Fruit fly (Drosophila melanogaster) whole organism, embryonic: Measurements from ENCODE around the gene CG14795.

Source experiments
- Atf3 ChIP-seq: fragments of 200-800 bp; sonication (Bioruptor generic); optimal IDR thresholded peaks from 3 replicates; lab custom pipeline; 2016; ENCODE audit warnings: missing biosample characterization, missing genetic modification characterization
- CG11398 ChIP-seq: fragments of 200-800 bp; sonication (Bioruptor generic); optimal IDR thresholded peaks from 2 replicates; lab custom pipeline; 2016; ENCODE audit warnings: missing biosample characterization, missing genetic modification characterization
- CG11560 ChIP-seq: fragments of 200-800 bp; sonication (Bioruptor generic); IDR thresholded peaks from 3 replicates; pipeline ENCODE4 v1.3.6; 2022; ENCODE audit warnings: missing biosample characterization, missing genetic modification characterization
- CG12155 ChIP-seq: fragments of 200-800 bp; sonication (Bioruptor generic); optimal IDR thresholded peaks from 3 replicates; lab custom pipeline; 2016; ENCODE audit warnings: missing biosample characterization, missing genetic modification characterization
- CG12659 ChIP-seq: fragments of 200-800 bp; sonication (Bioruptor generic); optimal IDR thresholded peaks from 3 replicates; lab custom pipeline; 2017; ENCODE audit warnings: mild to moderate bottlenecking, missing biosample characterization, missing genetic modification reagents, missing genetic modification characterization
- CG16863 ChIP-seq: fragments of 200-800 bp; sonication (Bioruptor generic); optimal IDR thresholded peaks from 3 replicates; lab custom pipeline; 2016; ENCODE audit warnings: missing biosample characterization, missing genetic modification characterization
- CG17912 ChIP-seq: fragments of 200-800 bp; sonication (Bioruptor generic); optimal IDR thresholded peaks from 2 replicates; lab custom pipeline; 2018; ENCODE audit warnings: missing biosample characterization, mild to moderate bottlenecking, missing genetic modification characterization
- CG18599 ChIP-seq: fragments of 200-800 bp; sonication (Bioruptor generic); optimal IDR thresholded peaks from 3 replicates; lab custom pipeline; 2017; ENCODE audit warnings: missing biosample characterization, missing genetic modification characterization, mild to moderate bottlenecking, moderate library complexity, missing genetic modification reagents
- CG30431 ChIP-seq: fragments of 200-800 bp; sonication (Bioruptor generic); optimal IDR thresholded peaks from 2 replicates; lab custom pipeline; 2017; ENCODE audit warnings: missing biosample characterization, missing genetic modification characterization
- CG31224 ChIP-seq: fragments of 200-800 bp; sonication (Bioruptor generic); IDR thresholded peaks from 2 replicates; pipeline ENCODE4 v1.3.6; 2022; ENCODE audit warnings: missing biosample characterization, missing genetic modification characterization
- CG4328 ChIP-seq: fragments of 200-800 bp; sonication (Bioruptor generic); optimal IDR thresholded peaks from 3 replicates; lab custom pipeline; 2017; ENCODE audit warnings: missing biosample characterization, missing genetic modification reagents, missing genetic modification characterization
- CG4617 ChIP-seq: fragments of 200-800 bp; sonication (Bioruptor generic); optimal IDR thresholded peaks from 3 replicates; lab custom pipeline; 2016; ENCODE audit warnings: missing biosample characterization, missing genetic modification characterization, borderline replicate concordance
- CG5180 ChIP-seq: fragments of 200-800 bp; sonication (Bioruptor generic); optimal IDR thresholded peaks from 3 replicates; lab custom pipeline; 2017; ENCODE audit warnings: missing biosample characterization, missing genetic modification characterization, mild to moderate bottlenecking, moderate library complexity, missing genetic modification reagents
- CG6689 ChIP-seq: fragments of 200-800 bp; sonication (Bioruptor generic); IDR thresholded peaks from 2 replicates; pipeline ENCODE4 v1.3.6; 2022; ENCODE audit warnings: missing biosample characterization, missing genetic modification characterization
- CG8478 ChIP-seq: fragments of >200 bp; optimal IDR thresholded peaks from 2 replicates; lab custom pipeline; 2018
- CG8765 ChIP-seq: fragments of 200-800 bp; sonication (Bioruptor generic); IDR thresholded peaks from 2 replicates; pipeline ENCODE4 v1.3.6; 2022; ENCODE audit warnings: missing biosample characterization, missing genetic modification characterization
- CG8944 ChIP-seq: fragments of 200-800 bp; sonication (Bioruptor generic); optimal IDR thresholded peaks from 3 replicates; lab custom pipeline; 2016; ENCODE audit warnings: missing biosample characterization, missing genetic modification characterization
- Doc3 ChIP-seq: fragments of 200-800 bp; sonication (Bioruptor generic); IDR thresholded peaks from 3 replicates; pipeline ENCODE4 v1.3.6; 2022; ENCODE audit warnings: missing biosample characterization, missing genetic modification characterization; ENCODE audit not compliant: partially characterized antibody
- E2f1 ChIP-seq: fragments of 200-800 bp; sonication (Bioruptor generic); IDR thresholded peaks from 2 replicates; pipeline ENCODE4 v1.3.6; 2022; ENCODE audit warnings: missing biosample characterization, missing genetic modification characterization
- ERR ChIP-seq: fragments of 200-800 bp; sonication (Bioruptor generic); optimal IDR thresholded peaks from 2 replicates; lab custom pipeline; 2016; ENCODE audit warnings: missing biosample characterization, missing genetic modification characterization
- Ets65A ChIP-seq: fragments of 200-800 bp; sonication (Bioruptor generic); peaks from one replicate; lab custom pipeline; 2016; ENCODE audit warnings: missing biosample characterization, missing genetic modification characterization
- Fer1 ChIP-seq: fragments of 200-800 bp; sonication (Bioruptor generic); optimal IDR thresholded peaks from 2 replicates; lab custom pipeline; 2017; ENCODE audit warnings: missing biosample characterization, mild to moderate bottlenecking, missing genetic modification characterization
- Hr39 ChIP-seq: fragments of >200 bp; optimal IDR thresholded peaks from 2 replicates; lab custom pipeline; 2017
- Max ChIP-seq: fragments of 200-800 bp; sonication (Bioruptor generic); optimal IDR thresholded peaks from 2 replicates; lab custom pipeline; 2016; ENCODE audit warnings: missing biosample characterization, mild to moderate bottlenecking, missing genetic modification characterization
- Med ChIP-seq: fragments of 200-800 bp; sonication (Bioruptor generic); peaks from one replicate; lab custom pipeline; 2016; ENCODE audit warnings: missing biosample characterization, missing genetic modification characterization, mild to moderate bottlenecking, inconsistent platforms, moderate library complexity
- Neu2 ChIP-seq: fragments of 200-800 bp; sonication (Bioruptor generic); optimal IDR thresholded peaks from 3 replicates; lab custom pipeline; 2016; ENCODE audit warnings: missing biosample characterization, missing genetic modification characterization, borderline replicate concordance
- PHDP ChIP-seq: fragments of 200-800 bp; sonication (Bioruptor generic); optimal IDR thresholded peaks from 3 replicates; lab custom pipeline; 2018; ENCODE audit warnings: missing biosample characterization, mild to moderate bottlenecking, missing genetic modification characterization, moderate library complexity
- Poxn ChIP-seq: fragments of 200-800 bp; sonication (Bioruptor generic); IDR thresholded peaks from 2 replicates; pipeline ENCODE4 v1.3.6; 2022; ENCODE audit warnings: missing biosample characterization, missing genetic modification characterization
- Sin3A ChIP-seq: fragments of >200 bp; optimal IDR thresholded peaks from 2 replicates; lab custom pipeline; 2018
- Sox102F ChIP-seq: fragments of 200-800 bp; sonication (Bioruptor generic); optimal IDR thresholded peaks from 2 replicates; lab custom pipeline; 2018; ENCODE audit warnings: missing biosample characterization, mild to moderate bottlenecking, missing genetic modification characterization, moderate library complexity
- Stat92E ChIP-seq, 3 experiments: fragments of >200 bp in 2 of 3; fragments of 200-800 bp in 1 of 3; sonication (Bioruptor generic) in 1 of 3; optimal IDR thresholded peaks; 2 replicates each; lab custom pipeline; 2017 to 2019; ENCODE audit warnings: missing biosample characterization in 3 of 3, missing genetic modification characterization in 3 of 3, mild to moderate bottlenecking in 1 of 3, moderate library complexity in 1 of 3
- Taf1 ChIP-seq: fragments of 200-800 bp; sonication (Bioruptor generic); IDR thresholded peaks from 2 replicates; pipeline ENCODE4 v1.3.6; 2022; ENCODE audit warnings: missing biosample characterization, missing genetic modification characterization
- Xbp1 ChIP-seq: fragments of 200-800 bp; sonication (Bioruptor generic); optimal IDR thresholded peaks from 3 replicates; lab custom pipeline; 2016; ENCODE audit warnings: missing biosample characterization, mild to moderate bottlenecking, missing genetic modification characterization
- al ChIP-seq: fragments of 200-800 bp; sonication (Bioruptor generic); IDR thresholded peaks from 2 replicates; pipeline ENCODE4 v1.3.6; 2022; ENCODE audit warnings: missing biosample characterization, missing genetic modification characterization
- bab2 ChIP-seq: fragments of 200-800 bp; sonication (Bioruptor generic); optimal IDR thresholded peaks from 2 replicates; lab custom pipeline; 2016; ENCODE audit warnings: missing biosample characterization, missing genetic modification characterization
- br ChIP-seq: fragments of >200 bp; optimal IDR thresholded peaks from 2 replicates; lab custom pipeline; 2017
- chm ChIP-seq: fragments of 200-800 bp; sonication (Bioruptor generic); IDR thresholded peaks from 2 replicates; pipeline ENCODE4 v1.3.6; 2022; ENCODE audit warnings: missing biosample characterization, missing genetic modification characterization
- chn ChIP-seq: fragments of 200-800 bp; sonication (Bioruptor generic); optimal IDR thresholded peaks from 2 replicates; lab custom pipeline; 2016; ENCODE audit warnings: missing biosample characterization, missing genetic modification characterization
- dati ChIP-seq: fragments of 200-800 bp; sonication (Bioruptor generic); IDR thresholded peaks from 2 replicates; pipeline ENCODE4 v1.3.6; 2022; ENCODE audit warnings: missing biosample characterization, missing genetic modification characterization
- gce ChIP-seq: fragments of 200-800 bp; sonication (Bioruptor generic); IDR thresholded peaks from 3 replicates; pipeline ENCODE4 v1.3.6; 2022; ENCODE audit warnings: missing biosample characterization, missing genetic modification characterization
- h ChIP-seq: fragments of >200 bp; optimal IDR thresholded peaks from 2 replicates; lab custom pipeline; 2017
- jumu ChIP-seq: fragments of 200-800 bp; sonication (Bioruptor generic); optimal IDR thresholded peaks from 3 replicates; lab custom pipeline; 2016; ENCODE audit warnings: missing biosample characterization, missing genetic modification characterization
- lbe ChIP-seq: fragments of 200-800 bp; sonication (Bioruptor generic); optimal IDR thresholded peaks from 2 replicates; lab custom pipeline; 2016; ENCODE audit warnings: missing biosample characterization, mild to moderate bottlenecking, missing genetic modification characterization
- mirr ChIP-seq: fragments of 200-800 bp; sonication (Bioruptor generic); optimal IDR thresholded peaks from 3 replicates; lab custom pipeline; 2018; ENCODE audit warnings: missing biosample characterization, mild to moderate bottlenecking, missing genetic modification characterization
- oc ChIP-seq: fragments of 200-800 bp; sonication (Bioruptor generic); optimal IDR thresholded peaks from 2 replicates; lab custom pipeline; 2018; ENCODE audit warnings: missing biosample characterization, mild to moderate bottlenecking, missing genetic modification characterization, moderate library complexity
- pan ChIP-seq, 4 experiments: fragments of >200 bp in 3 of 4; fragments of 200-800 bp in 1 of 4; sonication (Bioruptor generic) in 1 of 4; optimal IDR thresholded peaks in 3 of 4; IDR thresholded peaks in 1 of 4; 2 replicates each; pipeline versions ENCODE4 v1.3.6 to Lab custom; 2017 to 2022; ENCODE audit warnings: missing biosample characterization in 2 of 4, missing genetic modification characterization in 2 of 4, mixed read lengths in 1 of 4
- psq ChIP-seq: fragments of 200-800 bp; sonication (Bioruptor generic); optimal IDR thresholded peaks from 2 replicates; lab custom pipeline; 2017; ENCODE audit warnings: missing biosample characterization, missing genetic modification characterization
- tin ChIP-seq: fragments of 200-800 bp; sonication (Bioruptor generic); optimal IDR thresholded peaks from 3 replicates; lab custom pipeline; 2016; ENCODE audit warnings: missing biosample characterization, missing genetic modification characterization
- tll ChIP-seq, 2 experiments: fragments of 200-800 bp in 1 of 2; fragments of >200 bp in 1 of 2; sonication (Bioruptor generic) in 1 of 2; optimal IDR thresholded peaks; 2 replicates each; lab custom pipeline; 2017 to 2019; ENCODE audit warnings: missing biosample characterization in 2 of 2, missing genetic modification characterization in 2 of 2, mild to moderate bottlenecking in 1 of 2, moderate library complexity in 1 of 2
- trh ChIP-seq: fragments of 200-800 bp; sonication (Bioruptor generic); optimal IDR thresholded peaks from 2 replicates; lab custom pipeline; 2016; ENCODE audit warnings: missing biosample characterization, missing genetic modification characterization
- unc-4 ChIP-seq: fragments of 200-800 bp; sonication (Bioruptor generic); IDR thresholded peaks from 2 replicates; pipeline ENCODE4 v1.3.6; 2022; ENCODE audit warnings: missing biosample characterization, missing genetic modification characterization; ENCODE audit not compliant: partially characterized antibody
- zfh2 ChIP-seq: fragments of 200-800 bp; sonication (Bioruptor generic); optimal IDR thresholded peaks from 2 replicates; lab custom pipeline; 2016; ENCODE audit warnings: missing biosample characterization, missing genetic modification characterization

Gene CG14795

DNA sequence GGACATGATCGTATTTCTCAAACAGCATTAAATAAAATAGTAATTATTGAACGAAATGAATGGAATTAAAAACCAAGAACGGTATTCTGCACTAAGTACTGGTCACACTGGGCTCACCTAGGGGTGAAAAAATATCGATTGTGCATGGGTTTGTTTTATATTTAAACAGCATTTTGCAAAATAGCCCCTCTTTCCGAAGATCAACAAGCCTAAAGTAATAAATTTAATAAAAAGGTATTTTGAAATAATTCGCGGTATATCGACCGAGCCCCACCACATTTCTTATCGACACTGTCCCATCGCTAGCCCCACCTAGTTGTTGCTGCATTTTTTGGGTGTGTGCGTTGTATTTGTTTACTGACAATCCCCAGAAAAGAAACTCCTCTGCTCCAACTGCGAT, 42.0 kb downstream of the CG14795 start, which contains the start of gene pck (continued):
- TF ChIP-seq CG11560 (no peak), CG4617 (peak; percentile 81), Atf3 (GFP tag; lab: Kevin White, UChicago) (peak; percentile 55), bab2 (GFP tag; lab: Kevin White, UChicago) (peak; percentile 61), Taf1 (GFP tag; lab: Robert Waterston, UW) (peak; percentile 50), CG18599 (GFP tag; lab: Kevin White, UChicago) (peak; percentile 72), CG6689 (GFP tag; lab: Robert Waterston, UW) (peak; percentile 53; the same call in 1 of the 2 replicates), Sin3A (peak; percentile 53), br (lab: Kevin White, UChicago) (no peak), Fer1 (GFP tag; lab: Kevin White, UChicago) (peak; percentile 51), al (GFP tag; lab: Robert Waterston, UW) (peak; percentile 60), CG12155 (GFP tag; lab: Kevin White, UChicago) (peak; percentile 69), CG31224 (GFP tag; lab: Robert Waterston, UW) (peak; percentile 40; the same call in 1 of the 2 replicates), Max (GFP tag; lab: Kevin White, UChicago) (peak; percentile 54), Stat92E (GFP tag; optimal IDR thresholded peaks at IDR 0.05; lab: Kevin White, UChicago) (no peak), Poxn (GFP tag; lab: Robert Waterston, UW) (no peak), CG8944 (GFP tag; lab: Kevin White, UChicago) (peak; percentile 48), CG4328 (GFP tag; lab: Kevin White, UChicago) (no peak), Med (GFP tag; lab: Kevin White, UChicago) (peak; percentile 93), lbe (GFP tag; lab: Kevin White, UChicago) (peak; percentile 55), pan (optimal IDR thresholded peaks at IDR 0.05; lab: Kevin White, UChicago) (no peak), pan (GFP tag; optimal IDR thresholded peaks at IDR 0.05 in 1 of 2, IDR thresholded peaks at IDR 0.05 in 1 of 2) (peak in 1 of 2 experiments; percentile 70), h (lab: Kevin White, UChicago) (no peak), trh (GFP tag; lab: Kevin White, UChicago) (peak; percentile 17), CG12659 (peak; percentile 67), Ets65A (GFP tag; lab: Kevin White, UChicago) (no peak), tin (GFP tag; lab: Kevin White, UChicago) (peak; percentile 80), CG17912 (GFP tag; lab: Kevin White, UChicago) (peak; percentile 1), dati (0 out of 2 replicates have a peak, but pooled peaks have one; percentile 20), CG5180 (no peak), chn (peak; percentile 83), tll (GFP tag; optimal IDR thresholded peaks at IDR 0.05; lab: Kevin White, UChicago) (no peak), oc (tag; lab: Kevin White, UChicago) (no peak), Xbp1 (GFP tag; lab: Kevin White, UChicago) (peak; percentile 69), chm (GFP tag; lab: Robert Waterston, UW) (peak; percentile 60; the same call in 1 of the 2 replicates), CG30431 (GFP tag; lab: Kevin White, UChicago) (peak; percentile 6), Hr39 (lab: Kevin White, UChicago) (no peak), Sox102F (GFP tag; lab: Kevin White, UChicago) (peak; percentile 67), CG8478 (lab: Kevin White, UChicago) (no peak), CG8765 (peak; percentile 51), unc-4 (GFP tag; lab: Robert Waterston, UW) (peak; percentile 60), Neu2 (GFP tag; lab: Kevin White, UChicago) (peak; percentile 1), E2f1 (peak; percentile 70), mirr (no peak), zfh2 (GFP tag; lab: Kevin White, UChicago) (peak; percentile 73), Doc3 (GFP tag; lab: Robert Waterston, UW) (peak; percentile 35; the same call in 1 of the 3 replicates), PHDP (peak; percentile 40), ERR (GFP tag; lab: Kevin White, UChicago) (peak; percentile 60), jumu (peak; percentile 50), psq (GFP tag; lab: Kevin White, UChicago) (peak; percentile 23), CG11398 (GFP tag; lab: Kevin White, UChicago) (peak; percentile 40), CG16863 (peak; percentile 69), gce (GFP tag; lab: Robert Waterston, UW) (no peak)
